Worm (Caenorhabditis elegans) whole organism, midembryonic: ENCODE results near the gene B0524.2.

Experiments used
- cog-1 ChIP-seq: sonication (generic microtip); optimal IDR thresholded peaks from 2 replicates; lab custom pipeline; 2016; ENCODE audit warnings: missing genetic modification characterization, missing compliant biosample characterization
- klf-2 ChIP-seq: fragments of 200-800 bp; sonication (Bioruptor generic); conservative IDR thresholded peaks from 2 replicates; pipeline ENCODE4 v1.3.6; 2022; ENCODE audit warnings: missing genetic modification reagents, missing genetic modification characterization, missing compliant biosample characterization
- ref-1 ChIP-seq: fragments of 200-800 bp; sonication (Bioruptor generic); conservative IDR thresholded peaks from 2 replicates; pipeline ENCODE4 v1.3.6; 2022; ENCODE audit warnings: missing genetic modification reagents, missing genetic modification characterization, missing compliant biosample characterization
- tab-1 ChIP-seq: fragments of 200-800 bp; sonication (Bioruptor generic); IDR thresholded peaks from 2 replicates; pipeline ENCODE4 v1.3.6; 2022; ENCODE audit warnings: missing genetic modification characterization, missing compliant biosample characterization

- TF ChIP-seq ref-1 (GFP tag; lab: Robert Waterston, UW) (no peak), cog-1 (tag; lab: Kevin White, UChicago) (no peak), tab-1 (no peak), klf-2 (GFP tag; lab: Robert Waterston, UW) (no peak)
Observed at ce11 chrIII:1852126-1852717, 41.6 kb upstream of the B0524.2 start.
